Fruit fly (Drosophila melanogaster) whole organism, embryonic: ENCODE data around the gene CG15330.

Experiments used
- B-H2 ChIP-seq: fragments of 200-800 bp; sonication (Bioruptor generic); optimal IDR thresholded peaks from 2 replicates; lab custom pipeline; 2018; ENCODE audit warnings: missing biosample characterization, mild to moderate bottlenecking, missing genetic modification characterization
- C15 ChIP-seq: fragments of 200-800 bp; sonication (Bioruptor generic); IDR thresholded peaks from 3 replicates; pipeline ENCODE4 v1.3.6; 2022; ENCODE audit warnings: missing biosample characterization, missing genetic modification characterization
- CG10321 ChIP-seq: fragments of 200-800 bp; sonication (Bioruptor generic); IDR thresholded peaks from 2 replicates; pipeline ENCODE4 v1.3.6; 2022; ENCODE audit warnings: missing biosample characterization, missing genetic modification characterization
- CG10462 ChIP-seq: fragments of 200-800 bp; sonication (Bioruptor generic); optimal IDR thresholded peaks from 2 replicates; lab custom pipeline; 2016; ENCODE audit warnings: missing biosample characterization, missing genetic modification characterization
- CG14441 ChIP-seq: fragments of 200-800 bp; sonication (Bioruptor generic); IDR thresholded peaks from 2 replicates; pipeline ENCODE4 v1.3.6; 2022; ENCODE audit warnings: missing biosample characterization, missing genetic modification characterization
- CG14710 ChIP-seq: fragments of 200-800 bp; sonication (Bioruptor generic); optimal IDR thresholded peaks from 3 replicates; lab custom pipeline; 2019; ENCODE audit warnings: missing biosample characterization, mild to moderate bottlenecking, missing genetic modification characterization, moderate library complexity
- CG15073 ChIP-seq: fragments of 200-800 bp; sonication (Bioruptor generic); optimal IDR thresholded peaks from 2 replicates; lab custom pipeline; 2016; ENCODE audit warnings: missing biosample characterization, missing genetic modification characterization
- CG15514 ChIP-seq: fragments of 200-800 bp; sonication (Bioruptor generic); optimal IDR thresholded peaks from 3 replicates; lab custom pipeline; 2017; ENCODE audit warnings: missing biosample characterization, missing genetic modification characterization, mild to moderate bottlenecking, moderate library complexity, missing genetic modification reagents
- CG17361 ChIP-seq: fragments of 200-800 bp; sonication (Bioruptor generic); IDR thresholded peaks from 3 replicates; pipeline ENCODE4 v1.3.6; 2022; ENCODE audit warnings: missing biosample characterization, missing genetic modification characterization
- CG17612 ChIP-seq: fragments of 200-800 bp; sonication (Bioruptor generic); IDR thresholded peaks from 2 replicates; pipeline ENCODE4 v1.3.6; 2022; ENCODE audit warnings: missing biosample characterization, missing genetic modification characterization
- CG18262 ChIP-seq: fragments of 200-800 bp; optimal IDR thresholded peaks from 3 replicates; lab custom pipeline; 2019; ENCODE audit warnings: missing biosample characterization, mild to moderate bottlenecking, missing genetic modification characterization, moderate library complexity
- CG1832 ChIP-seq: fragments of 200-800 bp; sonication (Bioruptor generic); optimal IDR thresholded peaks from 2 replicates; lab custom pipeline; 2017; ENCODE audit warnings: missing biosample characterization, mild to moderate bottlenecking, missing genetic modification characterization, inconsistent platforms
- CG18476 ChIP-seq: fragments of 200-800 bp; sonication (Bioruptor generic); optimal IDR thresholded peaks from 2 replicates; lab custom pipeline; 2016; ENCODE audit warnings: missing biosample characterization, mild to moderate bottlenecking, missing genetic modification characterization
- CG42726 ChIP-seq: fragments of 200-800 bp; sonication (Bioruptor generic); IDR thresholded peaks from 2 replicates; pipeline ENCODE4 v1.3.6; 2022; ENCODE audit warnings: missing biosample characterization, missing genetic modification characterization; ENCODE audit not compliant: partially characterized antibody
- CG4360 ChIP-seq: fragments of 200-800 bp; sonication (Bioruptor generic); IDR thresholded peaks from 2 replicates; pipeline ENCODE4 v1.3.6; 2022; ENCODE audit warnings: missing biosample characterization, missing genetic modification characterization
- CG4854 ChIP-seq: fragments of 200-800 bp; sonication (Bioruptor generic); optimal IDR thresholded peaks from 2 replicates; lab custom pipeline; 2016; ENCODE audit warnings: missing biosample characterization, missing genetic modification characterization, inconsistent platforms
- CG5245 ChIP-seq: fragments of 200-800 bp; sonication (Bioruptor generic); optimal IDR thresholded peaks from 3 replicates; lab custom pipeline; 2016; ENCODE audit warnings: missing biosample characterization, missing genetic modification characterization
- CG5953 ChIP-seq: fragments of 200-800 bp; sonication (Bioruptor generic); IDR thresholded peaks from 2 replicates; pipeline ENCODE4 v1.3.6; 2022; ENCODE audit warnings: missing biosample characterization, missing genetic modification characterization
- CG6791 ChIP-seq: fragments of 200-800 bp; sonication (Bioruptor generic); IDR thresholded peaks from 3 replicates; pipeline ENCODE4 v1.3.6; 2022; ENCODE audit warnings: missing biosample characterization, missing genetic modification characterization; ENCODE audit not compliant: partially characterized antibody
- CG8359 ChIP-seq: fragments of 200-800 bp; sonication (Bioruptor generic); optimal IDR thresholded peaks from 2 replicates; lab custom pipeline; 2017; ENCODE audit warnings: missing biosample characterization, mild to moderate bottlenecking, missing genetic modification characterization, borderline replicate concordance
- CG9215 ChIP-seq: fragments of 200-800 bp; sonication (Bioruptor generic); IDR thresholded peaks from 2 replicates; pipeline ENCODE4 v1.3.6; 2022; ENCODE audit warnings: missing biosample characterization, missing genetic modification characterization
- Doc3 ChIP-seq: fragments of 200-800 bp; sonication (Bioruptor generic); IDR thresholded peaks from 3 replicates; pipeline ENCODE4 v1.3.6; 2022; ENCODE audit warnings: missing biosample characterization, missing genetic modification characterization; ENCODE audit not compliant: partially characterized antibody
- Ets65A ChIP-seq: fragments of 200-800 bp; sonication (Bioruptor generic); peaks from one replicate; lab custom pipeline; 2016; ENCODE audit warnings: missing biosample characterization, missing genetic modification characterization
- Fer3 ChIP-seq: fragments of 200-800 bp; sonication (Bioruptor generic); optimal IDR thresholded peaks from 2 replicates; lab custom pipeline; 2018; ENCODE audit warnings: missing biosample characterization, mild to moderate bottlenecking, missing genetic modification characterization, moderate library complexity
- Hmr ChIP-seq: fragments of 200-800 bp; sonication (Bioruptor generic); optimal IDR thresholded peaks from 3 replicates; lab custom pipeline; 2017; ENCODE audit warnings: mild to moderate bottlenecking, missing biosample characterization, missing genetic modification reagents, missing genetic modification characterization
- Hr3 ChIP-seq: fragments of 200-800 bp; sonication (Bioruptor generic); optimal IDR thresholded peaks from 3 replicates; lab custom pipeline; 2016; ENCODE audit warnings: missing biosample characterization, missing genetic modification characterization
- Neu2 ChIP-seq: fragments of 200-800 bp; sonication (Bioruptor generic); optimal IDR thresholded peaks from 3 replicates; lab custom pipeline; 2016; ENCODE audit warnings: missing biosample characterization, missing genetic modification characterization, borderline replicate concordance
- Nf-YC ChIP-seq: fragments of 200-800 bp; optimal IDR thresholded peaks from 3 replicates; lab custom pipeline; 2019; ENCODE audit warnings: missing biosample characterization, mild to moderate bottlenecking, missing genetic modification characterization, moderate library complexity
- Oli ChIP-seq: fragments of 200-800 bp; sonication (Bioruptor generic); optimal IDR thresholded peaks from 2 replicates; lab custom pipeline; 2018; ENCODE audit warnings: missing biosample characterization, mild to moderate bottlenecking, missing genetic modification characterization, moderate library complexity
- PHDP ChIP-seq: fragments of 200-800 bp; sonication (Bioruptor generic); optimal IDR thresholded peaks from 3 replicates; lab custom pipeline; 2018; ENCODE audit warnings: missing biosample characterization, mild to moderate bottlenecking, missing genetic modification characterization, moderate library complexity
- Sry-δ ChIP-seq: fragments of 200-800 bp; sonication (Bioruptor generic); optimal IDR thresholded peaks from 2 replicates; lab custom pipeline; 2016; ENCODE audit warnings: missing biosample characterization, missing genetic modification characterization
- Trl ChIP-seq, 3 experiments: fragments of >200 bp in 2 of 3; fragments of 200-800 bp in 1 of 3; sonication (Bioruptor generic) in 1 of 3; optimal IDR thresholded peaks; 2 replicates in 1 of 3; 3 replicates in 2 of 3; lab custom pipeline; 2016 to 2017; ENCODE audit warnings: missing biosample characterization in 1 of 3, missing genetic modification characterization in 1 of 3
- Xrp1 ChIP-seq: fragments of 200-800 bp; sonication (Bioruptor generic); IDR thresholded peaks from 2 replicates; pipeline ENCODE4 v1.3.6; 2022; ENCODE audit warnings: missing biosample characterization, missing genetic modification characterization
- cg ChIP-seq: fragments of 200-800 bp; sonication (Bioruptor generic); optimal IDR thresholded peaks from 3 replicates; lab custom pipeline; 2019; ENCODE audit warnings: missing biosample characterization, mild to moderate bottlenecking, missing genetic modification characterization, moderate library complexity
- chinmo ChIP-seq: fragments of 200-800 bp; sonication (Bioruptor generic); IDR thresholded peaks from 4 replicates; pipeline ENCODE4 v1.3.6; 2022; ENCODE audit warnings: missing biosample characterization, missing genetic modification characterization; ENCODE audit not compliant: partially characterized antibody
- ems ChIP-seq: fragments of 200-800 bp; sonication (Bioruptor generic); optimal IDR thresholded peaks from 3 replicates; lab custom pipeline; 2016; ENCODE audit warnings: missing biosample characterization, missing genetic modification characterization
- en ChIP-seq: fragments of 200-800 bp; sonication (Bioruptor generic); optimal IDR thresholded peaks from 2 replicates; lab custom pipeline; 2016; ENCODE audit warnings: missing biosample characterization, missing genetic modification characterization
- gce ChIP-seq: fragments of 200-800 bp; sonication (Bioruptor generic); IDR thresholded peaks from 3 replicates; pipeline ENCODE4 v1.3.6; 2022; ENCODE audit warnings: missing biosample characterization, missing genetic modification characterization
- gem ChIP-seq: fragments of 200-800 bp; sonication (Bioruptor generic); optimal IDR thresholded peaks from 2 replicates; lab custom pipeline; 2019; ENCODE audit warnings: missing biosample characterization, mild to moderate bottlenecking, missing genetic modification characterization, moderate library complexity
- gfzf ChIP-seq: fragments of 200-800 bp; sonication (Bioruptor generic); optimal IDR thresholded peaks from 2 replicates; lab custom pipeline; 2016; ENCODE audit warnings: missing biosample characterization, mild to moderate bottlenecking, missing genetic modification characterization, moderate library complexity
- hbn ChIP-seq: fragments of 200-800 bp; sonication (Bioruptor generic); IDR thresholded peaks from 2 replicates; pipeline ENCODE4 v1.3.6; 2022; ENCODE audit warnings: missing biosample characterization, missing genetic modification characterization; ENCODE audit not compliant: partially characterized antibody
- kah ChIP-seq: fragments of 200-800 bp; sonication (Bioruptor generic); optimal IDR thresholded peaks from 2 replicates; lab custom pipeline; 2018; ENCODE audit warnings: missing biosample characterization, mild to moderate bottlenecking, missing genetic modification characterization
- org-1 ChIP-seq: fragments of 200-800 bp; sonication (Bioruptor generic); optimal IDR thresholded peaks from 2 replicates; lab custom pipeline; 2017; ENCODE audit warnings: missing biosample characterization, missing genetic modification characterization
- pan ChIP-seq, 4 experiments: fragments of >200 bp in 3 of 4; fragments of 200-800 bp in 1 of 4; sonication (Bioruptor generic) in 1 of 4; optimal IDR thresholded peaks in 3 of 4; IDR thresholded peaks in 1 of 4; 2 replicates each; pipeline versions ENCODE4 v1.3.6 to Lab custom; 2017 to 2022; ENCODE audit warnings: missing biosample characterization in 2 of 4, missing genetic modification characterization in 2 of 4, mixed read lengths in 1 of 4
- pfk ChIP-seq: fragments of 200-800 bp; sonication (Bioruptor generic); optimal IDR thresholded peaks from 2 replicates; lab custom pipeline; 2018; ENCODE audit warnings: missing biosample characterization, mild to moderate bottlenecking, missing genetic modification characterization, moderate library complexity
- sd ChIP-seq: fragments of 200-800 bp; sonication (Bioruptor generic); optimal IDR thresholded peaks from 3 replicates; lab custom pipeline; 2018; ENCODE audit warnings: missing biosample characterization, mild to moderate bottlenecking, missing genetic modification characterization, moderate library complexity
- sna ChIP-seq: fragments of 200-800 bp; sonication (Bioruptor generic); IDR thresholded peaks from 2 replicates; pipeline ENCODE4 v1.3.6; 2022; ENCODE audit warnings: missing biosample characterization, missing genetic modification characterization; ENCODE audit not compliant: partially characterized antibody

The CG15330 gene

DNA sequence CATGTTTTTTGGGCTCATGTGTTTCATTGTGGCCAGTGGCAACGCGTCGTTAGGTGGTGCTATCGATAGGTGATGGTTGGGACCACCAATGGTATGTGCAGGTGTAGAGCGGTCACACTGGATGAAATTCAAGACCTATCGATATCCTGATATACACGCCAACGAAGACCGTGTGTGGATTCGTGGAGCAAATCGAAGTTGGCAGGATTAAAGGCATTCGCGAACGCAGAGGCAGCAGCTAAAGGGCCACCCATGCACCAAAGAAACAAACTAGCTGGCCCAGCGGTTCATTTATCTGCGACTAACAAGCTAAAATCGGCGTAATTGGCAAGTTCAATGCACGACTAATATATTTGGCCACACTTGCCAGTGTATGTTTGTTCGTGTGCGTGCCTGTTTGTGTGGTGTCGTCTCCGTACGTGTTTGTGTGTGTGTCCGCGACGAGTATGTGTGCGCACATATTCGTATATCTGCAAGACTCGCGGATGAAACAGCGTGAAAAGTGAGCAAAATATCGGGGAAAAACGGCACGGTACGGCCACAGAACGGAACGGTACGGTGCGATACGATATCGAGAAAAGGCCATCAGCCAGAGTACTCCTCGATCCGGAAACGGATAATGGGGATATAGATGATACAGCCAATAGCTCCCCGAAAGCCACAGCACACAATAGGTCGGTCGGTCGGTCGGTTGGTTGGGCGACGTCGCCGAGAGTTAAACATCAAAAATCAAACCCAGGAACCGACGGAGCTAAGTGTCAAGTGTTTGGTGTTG is 19.9 kb upstream of the CG15330 start, which contains the start of gene Ubr3 (continued):
- TF ChIP-seq Hr3 (GFP tag; lab: Kevin White, UChicago) (no peak), kah (GFP tag; lab: Kevin White, UChicago) (no peak), en (no peak), Sry-δ (GFP tag; lab: Kevin White, UChicago) (peak; percentile 82), CG4360 (no peak), Trl (optimal IDR thresholded peaks at IDR 0.05; lab: Kevin White, UChicago) (no peak), Trl (GFP tag; optimal IDR thresholded peaks at IDR 0.05; lab: Kevin White, UChicago) (no peak), B-H2 (GFP tag; lab: Kevin White, UChicago) (peak; percentile 2), CG15073 (no peak), CG5953 (GFP tag; lab: Robert Waterston, UW) (no peak), CG10321 (GFP tag; lab: Robert Waterston, UW) (no peak), CG5245 (GFP tag; lab: Kevin White, UChicago) (no peak), CG6791 (GFP tag; lab: Robert Waterston, UW) (peak; percentile 74), Xrp1 (no peak), pfk (GFP tag; lab: Kevin White, UChicago) (no peak), CG10462 (GFP tag; lab: Kevin White, UChicago) (no peak), CG42726 (GFP tag; lab: Robert Waterston, UW) (peak; percentile 82), CG1832 (GFP tag; lab: Kevin White, UChicago) (no peak), Oli (no peak), chinmo (0 out of 4 replicates have a peak, but pooled peaks have one; percentile 30), gce (no peak), sd (tag; lab: Kevin White, UChicago) (peak; percentile 64), PHDP (tag; lab: Kevin White, UChicago) (no peak), CG15514 (GFP tag; lab: Kevin White, UChicago) (peak; percentile 37), gfzf (GFP tag; lab: Kevin White, UChicago) (peak; percentile 69), CG8359 (GFP tag; lab: Kevin White, UChicago) (no peak), Fer3 (tag; lab: Kevin White, UChicago) (no peak), hbn (GFP tag; lab: Robert Waterston, UW) (peak; percentile 42; the same call in 1 of the 2 replicates), CG14710 (tag; lab: Kevin White, UChicago) (peak; percentile 52), CG18262 (tag; lab: Kevin White, UChicago) (no peak), Nf-YC (peak; percentile 57), Doc3 (GFP tag; lab: Robert Waterston, UW) (peak; percentile 54; the same call in 1 of the 3 replicates), Ets65A (GFP tag; lab: Kevin White, UChicago) (peak; percentile 80), org-1 (GFP tag; lab: Kevin White, UChicago) (no peak), cg (peak; percentile 95), CG9215 (no peak), ems (GFP tag; lab: Kevin White, UChicago) (no peak), CG18476 (GFP tag; lab: Kevin White, UChicago) (no peak), pan (optimal IDR thresholded peaks at IDR 0.05; lab: Kevin White, UChicago) (no peak), pan (GFP tag; optimal IDR thresholded peaks at IDR 0.05 in 1 of 2, IDR thresholded peaks at IDR 0.05 in 1 of 2) (no peak), CG4854 (no peak), Hmr (GFP tag; lab: Kevin White, UChicago) (peak; percentile 51), CG17612 (GFP tag; lab: Robert Waterston, UW) (no peak), gem (tag; lab: Kevin White, UChicago) (no peak), CG14441 (GFP tag; lab: Robert Waterston, UW) (no peak), Neu2 (GFP tag; lab: Kevin White, UChicago) (no peak), C15 (GFP tag; lab: Robert Waterston, UW) (no peak), sna (GFP tag; lab: Robert Waterston, UW) (0 out of 2 replicates have a peak, but pooled peaks have one; percentile 50), CG17361 (GFP tag; lab: Robert Waterston, UW) (no peak)
